Fruit fly (Drosophila melanogaster): ENCODE data around the gene CG33322.

DNA sequence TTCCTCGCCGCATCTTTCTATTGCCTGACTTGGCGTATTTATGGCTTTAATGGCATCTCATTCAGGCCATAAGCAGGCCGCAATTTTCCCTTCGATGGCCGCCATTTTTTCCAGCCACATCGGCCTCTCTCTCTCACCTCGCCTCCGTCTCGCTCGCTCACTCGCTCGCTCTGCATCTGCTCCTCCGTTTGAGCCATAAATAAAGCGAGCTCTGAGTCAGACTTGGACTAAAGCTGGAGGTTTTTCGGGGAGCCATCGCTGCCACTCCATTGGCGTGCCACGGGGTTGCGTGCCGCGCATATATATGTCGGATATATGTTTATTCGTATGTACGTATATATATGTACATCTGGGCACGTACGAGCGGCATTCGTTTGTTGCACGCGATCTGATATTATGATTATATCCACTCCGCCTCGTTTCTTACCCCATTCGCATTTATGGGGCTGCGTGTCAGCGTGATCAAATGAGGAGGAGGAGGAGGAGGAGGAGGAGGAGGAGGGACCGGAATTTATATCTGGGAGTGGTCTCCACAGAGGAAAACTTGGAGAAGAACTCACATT lies 39.0 kb downstream of the CG33322 start:
- TF ChIP-seq psq (optimal IDR thresholded peaks at IDR 0.05) (no peak), CG8478 (optimal IDR thresholded peaks at IDR 0.05) (no peak), pan (optimal IDR thresholded peaks at IDR 0.05) (no peak), EcR (GFP tag; optimal IDR thresholded peaks at IDR 0.05) (no peak), usp (GFP tag; optimal IDR thresholded peaks at IDR 0.05) (no peak), Dll (optimal IDR thresholded peaks at IDR 0.05) (no peak)
